Fruit fly (Drosophila melanogaster): ENCODE data around the gene CG34307.

dm6 chr3R:11869675-11870074, 27.7 kb upstream of the CG34307 start:
- TF ChIP-seq Clk (GFP tag; optimal IDR thresholded peaks at IDR 0.05) (no peak), toe (GFP tag; optimal IDR thresholded peaks at IDR 0.05) (no peak)
